Fruit fly (Drosophila melanogaster) whole organism: Measurements from ENCODE around the gene inc.

Experiments
- CG8478 ChIP-seq: fragments of >200 bp; optimal IDR thresholded peaks from 2 replicates; lab custom pipeline; 2018; ENCODE audit warnings: inconsistent platforms
- Dll ChIP-seq: fragments of >200 bp; optimal IDR thresholded peaks from 2 replicates; lab custom pipeline; 2017
- EcR ChIP-seq, 2 experiments: fragments of >200 bp; optimal IDR thresholded peaks; 2 replicates each; lab custom pipeline; 2017; ENCODE audit warnings: missing biosample characterization in 2 of 2, missing genetic modification characterization in 2 of 2, missing genetic modification reagents in 2 of 2
- pan ChIP-seq: fragments of >200 bp; optimal IDR thresholded peaks from 2 replicates; lab custom pipeline; 2017
- psq ChIP-seq: fragments of >200 bp; optimal IDR thresholded peaks from 2 replicates; lab custom pipeline; 2017
- usp ChIP-seq: fragments of >200 bp; optimal IDR thresholded peaks from 2 replicates; lab custom pipeline; 2017; ENCODE audit warnings: missing biosample characterization, missing genetic modification characterization, mixed read lengths

Gene inc

dm6 chrX:1470562-1470961 is 12.7 kb upstream of the inc start, which contains the start of gene pck:
TSS of gene pck (plus strand) at chrX:1470666.
- TF ChIP-seq psq (lab: Kevin White, UChicago): no peak
- TF ChIP-seq EcR (GFP tag; optimal IDR thresholded peaks at IDR 0.05; lab: Kevin White, UChicago): no peak
- TF ChIP-seq CG8478: no peak
- no peak for TF ChIP-seq Dll (lab: Kevin White, UChicago)
- TF ChIP-seq pan (lab: Kevin White, UChicago): no peak
- TF ChIP-seq usp (GFP tag; lab: Kevin White, UChicago): no peak

DNA sequence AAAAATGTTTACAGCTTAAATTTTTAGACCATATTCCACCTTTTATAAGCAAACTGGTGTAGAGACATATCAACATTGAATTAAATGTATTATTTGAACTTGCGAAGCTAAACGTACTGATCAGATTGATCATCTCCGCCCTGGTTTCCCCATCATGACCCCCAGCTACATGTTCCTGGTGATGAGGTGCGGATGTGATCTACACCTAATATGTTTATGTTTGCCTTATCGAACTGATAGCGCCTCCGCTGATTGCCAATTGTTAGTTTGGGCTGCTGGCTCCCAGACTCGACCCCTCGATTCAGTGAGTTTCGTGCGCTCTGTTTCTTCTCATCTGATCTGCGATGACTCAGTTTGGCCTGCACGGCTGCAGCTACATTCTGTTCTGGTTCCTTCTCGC is 11.1 kb upstream of the inc start, which contains the start of gene CG14780:
Gene CG14780 (plus strand): TSS at position 301 of the 400 bp plus-strand sequence.
- TF ChIP-seq usp (GFP tag; lab: Kevin White, UChicago): no peak
- no peak for TF ChIP-seq Dll (lab: Kevin White, UChicago)
- no peak for TF ChIP-seq CG8478
- TF ChIP-seq pan (lab: Kevin White, UChicago): no peak

DNA sequence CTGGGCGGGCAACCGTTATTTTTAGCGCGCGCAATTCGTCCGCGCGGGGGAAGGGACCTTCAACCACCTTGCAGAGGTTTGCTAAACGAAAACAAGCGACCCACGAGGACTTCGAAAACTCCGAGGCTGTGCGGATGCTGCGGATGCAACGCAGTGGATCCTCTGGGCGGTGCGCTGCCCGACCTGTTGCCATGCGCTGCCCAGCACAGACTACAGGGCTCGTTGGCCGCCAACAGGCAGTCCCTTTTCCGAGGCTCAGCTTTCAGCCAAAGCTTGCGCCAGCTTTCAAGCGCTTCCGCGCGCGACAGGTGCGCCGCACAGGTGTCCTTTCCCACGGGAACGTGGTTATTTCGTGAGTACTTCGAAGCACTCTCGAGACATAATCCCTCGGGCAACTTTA is 6.8 kb upstream of the inc start:
- TF ChIP-seq pan (lab: Kevin White, UChicago) (no peak), CG8478 (no peak), usp (GFP tag; lab: Kevin White, UChicago) (no peak), EcR (GFP tag; optimal IDR thresholded peaks at IDR 0.05; lab: Kevin White, UChicago) (no peak), psq (lab: Kevin White, UChicago) (no peak), Dll (lab: Kevin White, UChicago) (no peak)

DNA sequence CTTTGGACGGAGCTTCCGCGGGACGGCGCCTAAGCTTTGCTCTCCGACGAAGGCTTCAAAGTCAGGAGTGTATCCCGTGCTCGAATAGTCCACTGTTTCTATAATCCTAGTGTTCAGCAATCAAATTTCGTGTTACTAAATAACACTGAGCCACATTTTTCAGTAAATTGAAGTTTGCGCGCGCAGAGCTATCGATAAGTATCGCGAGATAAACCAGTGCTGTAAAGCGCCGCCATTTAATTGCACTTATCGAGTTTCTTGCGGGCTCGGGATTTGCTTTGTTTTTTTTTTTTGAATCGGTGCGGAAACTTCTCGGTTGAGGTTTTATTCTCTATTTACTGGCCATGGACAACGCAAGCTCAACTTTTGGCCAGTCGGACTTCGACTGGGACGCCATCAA is 6.4 kb upstream of the inc start, which contains the start of the genes Rab27 and mei-38:
Gene Rab27 (minus strand): TSS at position 127 of the 400 bp plus-strand sequence.
Gene mei-38 (plus strand): TSS at position 216 of the 400 bp plus-strand sequence.
- no peak for TF ChIP-seq pan (lab: Kevin White, UChicago)
- no peak for TF ChIP-seq Dll (lab: Kevin White, UChicago)
- no peak for TF ChIP-seq EcR (GFP tag; optimal IDR thresholded peaks at IDR 0.05; lab: Kevin White, UChicago)
- no peak for TF ChIP-seq CG8478
- TF ChIP-seq usp (GFP tag; lab: Kevin White, UChicago): no peak
- TF ChIP-seq psq (lab: Kevin White, UChicago): no peak

dm6 chrX:1478276-1479122 is 4.8 kb upstream of the inc start, which contains the start of gene rush:
TSS of gene rush (plus strand) at chrX:1478552.
- TF ChIP-seq EcR (GFP tag; optimal IDR thresholded peaks at IDR 0.05; lab: Kevin White, UChicago): no peak
- TF ChIP-seq pan (lab: Kevin White, UChicago): no peak
- no peak for TF ChIP-seq Dll (lab: Kevin White, UChicago)
- TF ChIP-seq psq (lab: Kevin White, UChicago): no peak
- no peak for TF ChIP-seq usp (GFP tag; lab: Kevin White, UChicago)
- no peak for TF ChIP-seq CG8478

DNA sequence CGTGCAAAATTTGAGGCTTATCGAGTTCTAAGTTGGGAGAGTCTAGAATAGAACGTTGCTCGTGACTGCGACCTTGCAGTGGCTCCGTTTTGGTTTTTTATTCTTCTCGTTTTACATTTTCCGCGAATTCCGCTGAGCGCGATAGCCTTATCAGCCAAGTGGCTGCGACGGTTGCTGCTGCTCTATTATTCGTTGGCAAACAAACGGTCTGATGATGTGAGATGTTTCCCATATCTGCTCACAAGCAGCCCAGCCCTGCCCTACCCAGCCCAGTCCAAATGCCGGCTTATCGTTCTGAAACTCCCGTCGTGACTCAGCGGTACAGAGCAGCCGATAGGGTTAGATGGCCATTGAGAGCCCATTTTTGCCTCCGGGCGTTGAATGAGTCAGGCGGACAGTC is 2.9 kb upstream of the inc start:
- TF ChIP-seq EcR (GFP tag; optimal IDR thresholded peaks at IDR 0.05; lab: Kevin White, UChicago) (no peak), Dll (lab: Kevin White, UChicago) (no peak), psq (lab: Kevin White, UChicago) (no peak), CG8478 (no peak)

DNA sequence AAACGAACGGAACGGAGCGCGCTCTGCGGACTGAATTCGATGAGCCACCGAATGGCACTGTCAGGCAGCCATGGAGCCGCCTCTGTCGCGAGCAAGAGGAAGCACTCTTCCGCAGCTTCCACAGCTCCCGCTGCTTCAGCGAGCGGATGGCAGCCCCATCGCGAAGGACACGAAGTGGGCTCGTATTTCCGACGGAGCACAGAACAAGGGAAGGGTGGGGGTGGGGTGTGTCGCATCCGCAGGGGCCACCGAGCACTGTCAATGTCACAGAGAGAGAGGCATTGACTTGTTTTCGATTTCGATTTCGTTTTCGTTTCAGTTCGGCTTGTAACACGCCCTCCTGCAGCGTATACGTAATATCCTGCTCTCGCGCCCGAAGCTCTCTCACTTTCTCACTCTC is 24.5 kb downstream of the inc start, which contains the start of gene Nmdar2:
Gene Nmdar2 (minus strand): TSS at position 59 of the 400 bp plus-strand sequence.
- TF ChIP-seq usp (GFP tag; lab: Kevin White, UChicago): no peak
- TF ChIP-seq CG8478: no peak
- no peak for TF ChIP-seq EcR (GFP tag; optimal IDR thresholded peaks at IDR 0.05; lab: Kevin White, UChicago)
- TF ChIP-seq Dll (lab: Kevin White, UChicago): no peak
- no peak for TF ChIP-seq pan (lab: Kevin White, UChicago)
- no peak for TF ChIP-seq psq (lab: Kevin White, UChicago)

DNA sequence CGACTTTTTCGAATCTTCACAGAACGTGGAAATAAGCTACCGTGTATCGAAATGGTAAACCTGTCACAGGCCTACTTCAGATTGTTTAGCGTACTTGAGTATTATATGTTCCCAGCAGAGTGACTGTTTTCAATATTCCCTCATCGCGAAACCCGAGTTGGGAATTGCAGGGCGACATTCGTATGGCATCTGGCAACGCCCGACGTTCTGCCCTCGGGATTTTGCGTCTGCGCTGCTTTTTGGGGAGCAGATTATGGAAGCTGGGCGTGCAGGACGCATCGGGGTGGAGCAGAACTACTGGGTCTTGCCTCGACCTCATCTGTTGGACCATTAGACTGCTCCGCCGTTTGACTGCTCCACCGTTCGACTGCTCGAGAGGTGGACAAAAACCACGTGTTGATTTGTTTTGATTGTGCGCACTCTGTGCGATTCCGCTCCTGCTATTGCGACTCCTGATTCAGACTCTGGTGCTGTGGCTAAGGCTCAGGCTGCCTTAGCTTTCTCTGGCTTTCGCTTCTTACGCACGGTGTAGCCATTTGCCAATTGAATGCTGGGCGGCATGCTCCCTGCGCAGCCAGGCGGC is 25.1 kb downstream of the inc start:
- TF ChIP-seq pan (lab: Kevin White, UChicago) (no peak), Dll (lab: Kevin White, UChicago) (no peak), usp (GFP tag; lab: Kevin White, UChicago) (no peak), EcR (GFP tag; optimal IDR thresholded peaks at IDR 0.05; lab: Kevin White, UChicago) (no peak), CG8478 (no peak)

dm6 chrX:1512753-1513226 is 29.5 kb downstream of the inc start, which contains the start of gene CG14795:
TSS of gene CG14795 (minus strand) at chrX:1512803.
- TF ChIP-seq usp (GFP tag; lab: Kevin White, UChicago) (no peak), pan (lab: Kevin White, UChicago) (no peak), Dll (lab: Kevin White, UChicago) (no peak), psq (lab: Kevin White, UChicago) (no peak), CG8478 (no peak), EcR (GFP tag; optimal IDR thresholded peaks at IDR 0.05; lab: Kevin White, UChicago) (no peak)

- no peak for TF ChIP-seq psq (lab: Kevin White, UChicago)
- no peak for TF ChIP-seq EcR (GFP tag; optimal IDR thresholded peaks at IDR 0.05; lab: Kevin White, UChicago)
- TF ChIP-seq usp (GFP tag; lab: Kevin White, UChicago): no peak
- TF ChIP-seq Dll (lab: Kevin White, UChicago): no peak
- TF ChIP-seq pan (lab: Kevin White, UChicago): no peak
- TF ChIP-seq CG8478: no peak
Observed at dm6 chrX:1513865-1514264, 30.6 kb downstream of the inc start.

- TF ChIP-seq EcR (GFP tag; optimal IDR thresholded peaks at IDR 0.05; lab: Kevin White, UChicago): no peak
- no peak for TF ChIP-seq Dll (lab: Kevin White, UChicago)
- TF ChIP-seq psq (lab: Kevin White, UChicago): no peak
- TF ChIP-seq CG8478: no peak
- no peak for TF ChIP-seq pan (lab: Kevin White, UChicago)
- no peak for TF ChIP-seq usp (GFP tag; lab: Kevin White, UChicago)
Observed at dm6 chrX:1517618-1518017, 34.3 kb downstream of the inc start.
